Fruit fly (Drosophila melanogaster) whole organism, embryonic: ENCODE results near the gene CG17801.

Source experiments
- Asciz ChIP-seq: fragments of 200-800 bp; sonication (Bioruptor generic); optimal IDR thresholded peaks from 2 replicates; lab custom pipeline; 2017; ENCODE audit warnings: missing biosample characterization, mild to moderate bottlenecking, missing genetic modification characterization, missing genetic modification reagents
- Bgb ChIP-seq: fragments of 200-800 bp; sonication (Bioruptor generic); IDR thresholded peaks from 2 replicates; pipeline ENCODE4 v1.3.6; 2022; ENCODE audit warnings: missing biosample characterization, missing genetic modification characterization; ENCODE audit not compliant: partially characterized antibody
- CG10366 ChIP-seq: fragments of 200-800 bp; sonication (Bioruptor generic); IDR thresholded peaks from 2 replicates; pipeline ENCODE4 v1.3.6; 2022; ENCODE audit warnings: missing biosample characterization, missing genetic modification characterization
- CG11456 ChIP-seq: fragments of 200-800 bp; sonication (Bioruptor generic); IDR thresholded peaks from 3 replicates; pipeline ENCODE4 v1.3.6; 2022; ENCODE audit warnings: missing biosample characterization, missing genetic modification characterization
- CG12155 ChIP-seq: fragments of 200-800 bp; sonication (Bioruptor generic); optimal IDR thresholded peaks from 3 replicates; lab custom pipeline; 2016; ENCODE audit warnings: missing biosample characterization, missing genetic modification characterization
- CG12942 ChIP-seq: fragments of 200-800 bp; sonication (Bioruptor generic); optimal IDR thresholded peaks from 3 replicates; lab custom pipeline; 2016; ENCODE audit warnings: missing biosample characterization, missing genetic modification characterization
- CG13287 ChIP-seq: fragments of 200-800 bp; sonication (Bioruptor generic); IDR thresholded peaks from 2 replicates; pipeline ENCODE4 v1.3.6; 2022; ENCODE audit warnings: missing biosample characterization, missing genetic modification characterization; ENCODE audit not compliant: partially characterized antibody
- CG15514 ChIP-seq: fragments of 200-800 bp; sonication (Bioruptor generic); optimal IDR thresholded peaks from 3 replicates; lab custom pipeline; 2017; ENCODE audit warnings: missing biosample characterization, missing genetic modification characterization, mild to moderate bottlenecking, moderate library complexity, missing genetic modification reagents
- CG2199 ChIP-seq: fragments of 200-800 bp; sonication (Bioruptor generic); IDR thresholded peaks from 3 replicates; pipeline ENCODE4 v1.3.6; 2022; ENCODE audit warnings: missing biosample characterization, missing genetic modification characterization
- CG2712 ChIP-seq: fragments of 200-800 bp; optimal IDR thresholded peaks from 3 replicates; lab custom pipeline; 2019; ENCODE audit warnings: missing biosample characterization, mild to moderate bottlenecking, missing genetic modification characterization, moderate library complexity
- CG32532 ChIP-seq: fragments of 200-800 bp; sonication (Bioruptor generic); IDR thresholded peaks from 2 replicates; pipeline ENCODE4 v1.3.6; 2022; ENCODE audit warnings: missing biosample characterization, missing genetic modification characterization
- CG3838 ChIP-seq: fragments of 200-800 bp; sonication (Bioruptor generic); optimal IDR thresholded peaks from 3 replicates; lab custom pipeline; 2016; ENCODE audit warnings: missing biosample characterization, missing genetic modification characterization
- CG4404 ChIP-seq: fragments of 200-800 bp; sonication (Bioruptor generic); IDR thresholded peaks from 2 replicates; pipeline ENCODE4 v1.3.6; 2022; ENCODE audit warnings: missing biosample characterization, missing genetic modification characterization
- CG9215 ChIP-seq: fragments of 200-800 bp; sonication (Bioruptor generic); IDR thresholded peaks from 2 replicates; pipeline ENCODE4 v1.3.6; 2022; ENCODE audit warnings: missing biosample characterization, missing genetic modification characterization
- CG9932 ChIP-seq: fragments of 200-800 bp; sonication (Bioruptor generic); IDR thresholded peaks from 2 replicates; pipeline ENCODE4 v1.3.6; 2022; ENCODE audit warnings: missing biosample characterization, missing genetic modification characterization
- Camta ChIP-seq: fragments of 200-800 bp; sonication (Bioruptor generic); optimal IDR thresholded peaks from 2 replicates; lab custom pipeline; 2016; ENCODE audit warnings: missing biosample characterization, missing genetic modification characterization
- Chrac-16 ChIP-seq: fragments of 200-800 bp; sonication (Bioruptor generic); optimal IDR thresholded peaks from 3 replicates; lab custom pipeline; 2016; ENCODE audit warnings: missing biosample characterization, missing genetic modification characterization
- D19B ChIP-seq: fragments of 200-800 bp; sonication (Bioruptor generic); optimal IDR thresholded peaks from 2 replicates; lab custom pipeline; 2017; ENCODE audit warnings: missing biosample characterization, mild to moderate bottlenecking, missing genetic modification characterization
- Dip3 ChIP-seq: fragments of 200-800 bp; sonication (Bioruptor generic); optimal IDR thresholded peaks from 3 replicates; lab custom pipeline; 2016; ENCODE audit warnings: missing biosample characterization, missing genetic modification characterization
- Doc3 ChIP-seq: fragments of 200-800 bp; sonication (Bioruptor generic); IDR thresholded peaks from 3 replicates; pipeline ENCODE4 v1.3.6; 2022; ENCODE audit warnings: missing biosample characterization, missing genetic modification characterization; ENCODE audit not compliant: partially characterized antibody
- Dref ChIP-seq: fragments of 200-800 bp; sonication (Bioruptor generic); IDR thresholded peaks from 2 replicates; pipeline ENCODE4 v1.3.6; 2022; ENCODE audit warnings: missing biosample characterization, missing genetic modification characterization
- E2f2 ChIP-seq: fragments of 200-800 bp; sonication (Bioruptor generic); IDR thresholded peaks from 2 replicates; pipeline ENCODE4 v1.3.6; 2022; ENCODE audit warnings: missing biosample characterization, missing genetic modification characterization
- Gsc ChIP-seq: fragments of 200-800 bp; sonication (Bioruptor generic); IDR thresholded peaks from 2 replicates; pipeline ENCODE4 v1.3.6; 2022; ENCODE audit warnings: missing biosample characterization, missing genetic modification characterization
- Hand ChIP-seq: fragments of 200-800 bp; sonication (Bioruptor generic); optimal IDR thresholded peaks from 2 replicates; lab custom pipeline; 2017; ENCODE audit warnings: mild to moderate bottlenecking, missing biosample characterization, missing genetic modification reagents, missing genetic modification characterization
- HmgD ChIP-seq: fragments of 200-800 bp; sonication (Bioruptor generic); optimal IDR thresholded peaks from 3 replicates; lab custom pipeline; 2016; ENCODE audit warnings: missing biosample characterization, missing genetic modification characterization
- Hr3 ChIP-seq: fragments of 200-800 bp; sonication (Bioruptor generic); optimal IDR thresholded peaks from 3 replicates; lab custom pipeline; 2016; ENCODE audit warnings: missing biosample characterization, missing genetic modification characterization
- Mes4 ChIP-seq: fragments of 200-800 bp; sonication (Bioruptor generic); optimal IDR thresholded peaks from 2 replicates; lab custom pipeline; 2016; ENCODE audit warnings: missing biosample characterization, missing genetic modification characterization
- NK7.1 ChIP-seq: fragments of 200-800 bp; sonication (Bioruptor generic); optimal IDR thresholded peaks from 3 replicates; lab custom pipeline; 2016; ENCODE audit warnings: missing biosample characterization, missing genetic modification characterization
- Nf-YA ChIP-seq: fragments of 200-800 bp; sonication (Bioruptor generic); IDR thresholded peaks from 2 replicates; pipeline ENCODE4 v1.3.6; 2022; ENCODE audit warnings: missing biosample characterization, missing genetic modification characterization
- NfI ChIP-seq: fragments of 200-800 bp; sonication (Bioruptor generic); optimal IDR thresholded peaks from 3 replicates; lab custom pipeline; 2018; ENCODE audit warnings: missing biosample characterization, mild to moderate bottlenecking, missing genetic modification characterization, moderate library complexity
- Sox102F ChIP-seq: fragments of 200-800 bp; sonication (Bioruptor generic); optimal IDR thresholded peaks from 2 replicates; lab custom pipeline; 2018; ENCODE audit warnings: missing biosample characterization, mild to moderate bottlenecking, missing genetic modification characterization, moderate library complexity
- Xbp1 ChIP-seq: fragments of 200-800 bp; sonication (Bioruptor generic); optimal IDR thresholded peaks from 3 replicates; lab custom pipeline; 2016; ENCODE audit warnings: missing biosample characterization, mild to moderate bottlenecking, missing genetic modification characterization
- amos ChIP-seq: fragments of 200-800 bp; sonication (Bioruptor generic); IDR thresholded peaks from 2 replicates; pipeline ENCODE4 v1.3.6; 2022; ENCODE audit warnings: missing biosample characterization, missing genetic modification characterization; ENCODE audit not compliant: partially characterized antibody
- aop ChIP-seq: fragments of 200-800 bp; sonication (Bioruptor generic); IDR thresholded peaks from 2 replicates; pipeline ENCODE4 v1.3.6; 2022; ENCODE audit warnings: missing biosample characterization, missing genetic modification characterization
- ash1 ChIP-seq: fragments of 200-800 bp; sonication (Bioruptor generic); optimal IDR thresholded peaks from 2 replicates; lab custom pipeline; 2018; ENCODE audit warnings: missing biosample characterization, mild to moderate bottlenecking, missing genetic modification characterization
- az2 ChIP-seq: fragments of 200-800 bp; sonication (Bioruptor generic); optimal IDR thresholded peaks from 3 replicates; lab custom pipeline; 2016; ENCODE audit warnings: missing biosample characterization, missing genetic modification characterization
- btn ChIP-seq: fragments of 200-800 bp; sonication (Bioruptor generic); optimal IDR thresholded peaks from 2 replicates; lab custom pipeline; 2016; ENCODE audit warnings: missing biosample characterization, missing genetic modification characterization
- chn ChIP-seq: fragments of 200-800 bp; sonication (Bioruptor generic); optimal IDR thresholded peaks from 2 replicates; lab custom pipeline; 2016; ENCODE audit warnings: missing biosample characterization, missing genetic modification characterization
- eve ChIP-seq, 2 experiments: fragments of >200 bp; optimal IDR thresholded peaks; 2 replicates each; lab custom pipeline; 2017; ENCODE audit warnings: missing biosample characterization in 2 of 2, missing genetic modification characterization in 2 of 2
- ftz-f1 ChIP-seq: fragments of 200-800 bp; sonication (Bioruptor generic); optimal IDR thresholded peaks from 2 replicates; lab custom pipeline; 2016; ENCODE audit warnings: missing biosample characterization, missing genetic modification characterization
- gem ChIP-seq: fragments of 200-800 bp; sonication (Bioruptor generic); optimal IDR thresholded peaks from 2 replicates; lab custom pipeline; 2019; ENCODE audit warnings: missing biosample characterization, mild to moderate bottlenecking, missing genetic modification characterization, moderate library complexity
- hb ChIP-seq: fragments of 200-800 bp; sonication (Bioruptor generic); IDR thresholded peaks from 3 replicates; pipeline ENCODE4 v1.3.6; 2022; ENCODE audit warnings: missing biosample characterization, missing genetic modification characterization; ENCODE audit not compliant: partially characterized antibody
- insv ChIP-seq, 2 experiments: fragments of 200-800 bp; sonication (Bioruptor generic); optimal IDR thresholded peaks; 3 replicates each; lab custom pipeline; 2016 to 2018; ENCODE audit warnings: missing biosample characterization in 2 of 2, missing genetic modification characterization in 2 of 2
- knrl ChIP-seq: fragments of 200-800 bp; sonication (Bioruptor generic); IDR thresholded peaks from 3 replicates; pipeline ENCODE4 v1.3.6; 2022; ENCODE audit warnings: missing biosample characterization, missing genetic modification characterization; ENCODE audit not compliant: partially characterized antibody
- pfk ChIP-seq: fragments of 200-800 bp; sonication (Bioruptor generic); optimal IDR thresholded peaks from 2 replicates; lab custom pipeline; 2018; ENCODE audit warnings: missing biosample characterization, mild to moderate bottlenecking, missing genetic modification characterization, moderate library complexity
- sens ChIP-seq: fragments of 200-800 bp; sonication (Bioruptor generic); peaks from one replicate; lab custom pipeline; 2016; ENCODE audit warnings: missing biosample characterization, missing genetic modification characterization
- stwl ChIP-seq: fragments of 200-800 bp; sonication (Bioruptor generic); optimal IDR thresholded peaks from 3 replicates; lab custom pipeline; 2018; ENCODE audit warnings: missing biosample characterization, mild to moderate bottlenecking, missing genetic modification characterization, moderate library complexity
- sug ChIP-seq: fragments of 200-800 bp; optimal IDR thresholded peaks from 2 replicates; lab custom pipeline; 2019; ENCODE audit warnings: missing biosample characterization, mild to moderate bottlenecking, missing genetic modification characterization, moderate library complexity
- tio ChIP-seq: fragments of 200-800 bp; sonication (Bioruptor generic); optimal IDR thresholded peaks from 2 replicates; lab custom pipeline; 2017; ENCODE audit warnings: missing biosample characterization, missing genetic modification characterization, inconsistent platforms
- wek ChIP-seq: fragments of 200-800 bp; sonication (Bioruptor generic); optimal IDR thresholded peaks from 3 replicates; lab custom pipeline; 2018; ENCODE audit warnings: missing biosample characterization, mild to moderate bottlenecking, missing genetic modification characterization, moderate library complexity

Gene CG17801

DNA sequence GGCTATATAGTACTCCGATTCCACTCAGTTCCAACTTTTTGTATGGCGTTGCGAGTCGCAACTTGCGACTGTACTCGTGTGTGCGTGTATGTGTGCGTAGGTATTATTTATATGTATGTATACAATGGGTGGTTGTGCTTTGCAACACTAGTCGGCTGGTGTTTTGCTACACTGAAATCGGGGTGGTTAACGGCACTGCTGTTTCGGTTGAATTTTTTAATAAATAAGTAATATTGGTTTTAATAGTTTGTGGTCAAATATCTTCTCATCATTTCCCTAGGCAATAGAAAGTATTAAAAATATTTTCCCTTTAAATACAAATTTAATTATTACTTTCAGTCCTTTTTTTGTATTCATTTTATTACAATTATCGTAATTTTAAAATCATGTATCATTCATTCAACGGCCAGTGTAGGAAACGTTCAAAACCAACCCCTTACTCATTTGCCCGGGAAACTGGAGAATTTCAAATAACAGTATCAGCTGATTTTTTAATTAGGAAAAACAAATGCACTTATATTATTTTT is 8.6 kb downstream of the CG17801 start, which contains the start of gene CG7379 (continued):
- TF ChIP-seq chn (peak; percentile 78), CG9932 (GFP tag; lab: Robert Waterston, UW) (peak; percentile 97), sug (tag; lab: Kevin White, UChicago) (peak; percentile 84), eve (GFP tag; optimal IDR thresholded peaks at IDR 0.05; lab: Kevin White, UChicago) (no peak), stwl (tag; lab: Kevin White, UChicago) (peak; percentile 71), amos (GFP tag; lab: Robert Waterston, UW) (no peak), Sox102F (GFP tag; lab: Kevin White, UChicago) (no peak), Nf-YA (GFP tag; lab: Robert Waterston, UW) (no peak), CG12942 (GFP tag; lab: Kevin White, UChicago) (peak; percentile 88), CG2712 (tag; lab: Kevin White, UChicago) (peak; percentile 75), Bgb (peak; percentile 25; the same call in 1 of the 2 replicates), NK7.1 (peak; percentile 30), wek (GFP tag; lab: Kevin White, UChicago) (no peak), CG15514 (GFP tag; lab: Kevin White, UChicago) (peak; percentile 85), CG2199 (GFP tag; lab: Robert Waterston, UW) (peak; percentile 62; the same call in 1 of the 3 replicates), CG32532 (GFP tag; lab: Robert Waterston, UW) (peak; percentile 87), D19B (peak; percentile 70), pfk (GFP tag; lab: Kevin White, UChicago) (peak; percentile 51), Doc3 (no peak), Gsc (no peak), E2f2 (GFP tag; lab: Robert Waterston, UW) (peak; percentile 89), Asciz (GFP tag; lab: Kevin White, UChicago) (peak; percentile 59), HmgD (GFP tag; lab: Kevin White, UChicago) (peak; percentile 62), Hr3 (GFP tag; lab: Kevin White, UChicago) (peak; percentile 90), Chrac-16 (GFP tag; lab: Kevin White, UChicago) (peak; percentile 85), CG3838 (peak; percentile 42), hb (GFP tag; lab: Robert Waterston, UW) (no peak), Dip3 (GFP tag; lab: Kevin White, UChicago) (peak; percentile 93), Hand (no peak), aop (GFP tag; lab: Robert Waterston, UW) (no peak), insv (GFP tag; optimal IDR thresholded peaks at IDR 0.05; lab: Kevin White, UChicago) (peak in 1 of 2 experiments; percentile 73), Camta (GFP tag; lab: Kevin White, UChicago) (peak; percentile 77), ftz-f1 (GFP tag; lab: Kevin White, UChicago) (peak; percentile 66), CG9215 (GFP tag; lab: Robert Waterston, UW) (peak; percentile 85), Mes4 (GFP tag; lab: Kevin White, UChicago) (peak; percentile 16), knrl (GFP tag; lab: Robert Waterston, UW) (peak; percentile 29; the same call in 1 of the 3 replicates), az2 (GFP tag; lab: Kevin White, UChicago) (peak; percentile 80), ash1 (GFP tag; lab: Kevin White, UChicago) (peak; percentile 52), CG12155 (peak; percentile 89), CG10366 (GFP tag; lab: Robert Waterston, UW) (peak; percentile 73), CG13287 (GFP tag; lab: Robert Waterston, UW) (no peak; the same call in 1 of the 2 replicates), NfI (GFP tag; lab: Kevin White, UChicago) (peak; percentile 89), Dref (GFP tag; lab: Robert Waterston, UW) (peak; percentile 45), Xbp1 (GFP tag; lab: Kevin White, UChicago) (peak; percentile 88), tio (GFP tag; lab: Kevin White, UChicago) (peak; percentile 72), CG11456 (GFP tag; lab: Robert Waterston, UW) (peak; percentile 93), CG4404 (GFP tag; lab: Robert Waterston, UW) (peak; percentile 84), btn (GFP tag; lab: Kevin White, UChicago) (no peak), gem (peak; percentile 68), sens (GFP tag; lab: Kevin White, UChicago) (peak; percentile 92)
